Fruit fly (Drosophila melanogaster) whole organism, adult: ENCODE measurements around the gene Lip2.

ENCODE experiments used
- CG11617 ChIP-seq: fragments of 200-800 bp; sonication (Bioruptor generic); optimal IDR thresholded peaks from 2 replicates; lab custom pipeline; 2017; ENCODE audit warnings: mild to moderate bottlenecking, missing biosample characterization, missing genetic modification reagents, missing genetic modification characterization
- CG12768 ChIP-seq: fragments of 200-800 bp; sonication (Bioruptor generic); optimal IDR thresholded peaks from 2 replicates; lab custom pipeline; 2017; ENCODE audit warnings: missing biosample characterization, missing genetic modification characterization, mild to moderate bottlenecking, moderate library complexity, missing genetic modification reagents
- CG33017 ChIP-seq: fragments of 200-800 bp; sonication (Bioruptor generic); optimal IDR thresholded peaks from 2 replicates; lab custom pipeline; 2018; ENCODE audit warnings: missing biosample characterization, mild to moderate bottlenecking, missing genetic modification characterization, moderate library complexity
- CG5204 ChIP-seq: fragments of 200-800 bp; sonication (Bioruptor generic); optimal IDR thresholded peaks from 2 replicates; lab custom pipeline; 2016; ENCODE audit warnings: missing biosample characterization, missing genetic modification characterization
- CG7045 ChIP-seq: fragments of 200-800 bp; sonication (Bioruptor generic); optimal IDR thresholded peaks from 2 replicates; lab custom pipeline; 2017; ENCODE audit warnings: missing biosample characterization, mild to moderate bottlenecking, missing genetic modification characterization
- CG7101 ChIP-seq: fragments of 200-800 bp; sonication (Bioruptor generic); optimal IDR thresholded peaks from 2 replicates; lab custom pipeline; 2018; ENCODE audit warnings: missing biosample characterization, mild to moderate bottlenecking, missing genetic modification characterization, moderate library complexity
- Clk ChIP-seq: fragments of 200-800 bp; sonication (Bioruptor generic); optimal IDR thresholded peaks from 2 replicates; lab custom pipeline; 2017; ENCODE audit warnings: missing biosample characterization, missing genetic modification characterization
- Crg-1 ChIP-seq: fragments of 200-800 bp; sonication (Bioruptor generic); optimal IDR thresholded peaks from 2 replicates; lab custom pipeline; 2016; ENCODE audit warnings: missing biosample characterization, missing genetic modification characterization
- Hr96 ChIP-seq: fragments of 200-800 bp; sonication (Bioruptor generic); optimal IDR thresholded peaks from 2 replicates; lab custom pipeline; 2016; ENCODE audit warnings: missing biosample characterization, missing genetic modification characterization
- bab1 ChIP-seq: fragments of 200-800 bp; sonication (Bioruptor generic); optimal IDR thresholded peaks from 3 replicates; lab custom pipeline; 2019; ENCODE audit warnings: missing biosample characterization, mild to moderate bottlenecking, missing genetic modification characterization, moderate library complexity
- cic ChIP-seq: fragments of 200-800 bp; sonication (Bioruptor generic); optimal IDR thresholded peaks from 2 replicates; lab custom pipeline; 2017; ENCODE audit warnings: missing biosample characterization, mild to moderate bottlenecking, missing genetic modification characterization, moderate library complexity
- cnc ChIP-seq, 2 experiments: fragments of >200 bp; optimal IDR thresholded peaks; 2 replicates each; lab custom pipeline; 2017
- kay ChIP-seq: fragments of 200-800 bp; sonication (Bioruptor generic); peaks from one replicate; lab custom pipeline; 2016; ENCODE audit warnings: missing biosample characterization, missing genetic modification characterization, borderline replicate concordance
- ovo ChIP-seq: fragments of 200-800 bp; sonication (Bioruptor generic); optimal IDR thresholded peaks from 2 replicates; lab custom pipeline; 2016; ENCODE audit warnings: missing biosample characterization, missing genetic modification characterization
- tj ChIP-seq: fragments of 200-800 bp; sonication (Bioruptor generic); optimal IDR thresholded peaks from 3 replicates; lab custom pipeline; 2017; ENCODE audit warnings: missing biosample characterization, mild to moderate bottlenecking, missing genetic modification characterization, moderate library complexity
- toe ChIP-seq: fragments of 200-800 bp; sonication (Bioruptor generic); optimal IDR thresholded peaks from 2 replicates; lab custom pipeline; 2016; ENCODE audit warnings: missing biosample characterization, missing genetic modification characterization

Gene Lip2

dm6 chr2L:10661490-10662240 is 47.6 kb downstream of the Lip2 start, which contains the start of gene CG31871:
Gene CG31871 (plus strand): TSS chr2L:10662081.
- TF ChIP-seq tj (GFP tag; lab: Kevin White, UChicago) (no peak), bab1 (GFP tag; lab: Kevin White, UChicago) (no peak), CG5204 (no peak), CG12768 (GFP tag; lab: Kevin White, UChicago) (no peak), Clk (GFP tag; lab: Kevin White, UChicago) (no peak), CG7045 (GFP tag; lab: Kevin White, UChicago) (peak; percentile 22)

dm6 chr2L:10657981-10658380 is 51.3 kb downstream of the Lip2 start, which contains the start of gene CG45690:
Gene CG45690 (plus strand): TSS chr2L:10658281.
- no peak for TF ChIP-seq cic
- no peak for TF ChIP-seq CG33017 (tag; lab: Kevin White, UChicago)
- no peak for TF ChIP-seq CG11617 (GFP tag; lab: Kevin White, UChicago)
- no peak for TF ChIP-seq kay

- TF ChIP-seq Crg-1 (GFP tag; lab: Kevin White, UChicago) (no peak), Clk (GFP tag; lab: Kevin White, UChicago) (no peak), cnc (optimal IDR thresholded peaks at IDR 0.05; lab: Kevin White, UChicago) (no peak), CG11617 (GFP tag; lab: Kevin White, UChicago) (no peak), ovo (GFP tag; lab: Kevin White, UChicago) (no peak), tj (GFP tag; lab: Kevin White, UChicago) (no peak), toe (GFP tag; lab: Kevin White, UChicago) (no peak), CG7101 (tag; lab: Kevin White, UChicago) (no peak), Hr96 (GFP tag; lab: Kevin White, UChicago) (no peak)
Measured at dm6 chr2L:10654520-10654919, 54.7 kb downstream of the Lip2 start.
